Fruit fly (Drosophila melanogaster) whole organism, embryonic: Measurements from ENCODE around the gene eloF.

ENCODE experiments used
- ATbp ChIP-seq: fragments of 200-800 bp; sonication (Bioruptor generic); optimal IDR thresholded peaks from 2 replicates; lab custom pipeline; 2017; ENCODE audit warnings: missing biosample characterization, mild to moderate bottlenecking, missing genetic modification characterization, missing genetic modification reagents
- Awh ChIP-seq: fragments of 200-800 bp; sonication (Bioruptor generic); IDR thresholded peaks from 2 replicates; pipeline ENCODE4, ENCODE4 v1.3.6; 2022; ENCODE audit warnings: missing biosample characterization, missing genetic modification characterization
- BEAF-32 ChIP-seq: fragments of 200-800 bp; sonication (Bioruptor generic); optimal IDR thresholded peaks from 3 replicates; lab custom pipeline; 2017; ENCODE audit warnings: missing biosample characterization, missing genetic modification characterization, mild to moderate bottlenecking, moderate library complexity, missing genetic modification reagents
- CG10274 ChIP-seq: fragments of 200-800 bp; sonication (Bioruptor generic); optimal IDR thresholded peaks from 3 replicates; lab custom pipeline; 2017; ENCODE audit warnings: missing biosample characterization, mild to moderate bottlenecking, missing genetic modification characterization
- CG13123 ChIP-seq: fragments of 200-800 bp; sonication (Bioruptor generic); optimal IDR thresholded peaks from 2 replicates; lab custom pipeline; 2016; ENCODE audit warnings: missing biosample characterization, missing genetic modification characterization
- CG14441 ChIP-seq: fragments of 200-800 bp; sonication (Bioruptor generic); IDR thresholded peaks from 2 replicates; pipeline ENCODE4 v1.3.6; 2022; ENCODE audit warnings: missing biosample characterization, missing genetic modification characterization
- CG1529 ChIP-seq: fragments of 200-800 bp; sonication (Bioruptor generic); optimal IDR thresholded peaks from 3 replicates; lab custom pipeline; 2018; ENCODE audit warnings: missing biosample characterization, missing genetic modification characterization
- CG15696 ChIP-seq: fragments of 200-800 bp; sonication (Bioruptor generic); optimal IDR thresholded peaks from 2 replicates; lab custom pipeline; 2019; ENCODE audit warnings: missing biosample characterization, mild to moderate bottlenecking, missing genetic modification characterization, moderate library complexity
- CG1602 ChIP-seq: fragments of 200-800 bp; sonication (Bioruptor generic); optimal IDR thresholded peaks from 3 replicates; lab custom pipeline; 2016; ENCODE audit warnings: missing biosample characterization, missing genetic modification characterization
- CG1647 ChIP-seq: fragments of 200-800 bp; sonication (Bioruptor generic); optimal IDR thresholded peaks from 3 replicates; lab custom pipeline; 2016; ENCODE audit warnings: missing biosample characterization, missing genetic modification characterization
- CG18262 ChIP-seq: fragments of 200-800 bp; optimal IDR thresholded peaks from 3 replicates; lab custom pipeline; 2019; ENCODE audit warnings: missing biosample characterization, mild to moderate bottlenecking, missing genetic modification characterization, moderate library complexity
- CG18476 ChIP-seq: fragments of 200-800 bp; sonication (Bioruptor generic); optimal IDR thresholded peaks from 2 replicates; lab custom pipeline; 2016; ENCODE audit warnings: missing biosample characterization, mild to moderate bottlenecking, missing genetic modification characterization
- CG2116 ChIP-seq: fragments of 200-800 bp; sonication (Bioruptor generic); optimal IDR thresholded peaks from 3 replicates; lab custom pipeline; 2018; ENCODE audit warnings: missing biosample characterization, mild to moderate bottlenecking, missing genetic modification characterization
- CG2120 ChIP-seq: fragments of 200-800 bp; sonication (Bioruptor generic); optimal IDR thresholded peaks from 3 replicates; lab custom pipeline; 2016; ENCODE audit warnings: missing biosample characterization, missing genetic modification characterization
- CG2875 ChIP-seq: fragments of 200-800 bp; sonication (Bioruptor generic); optimal IDR thresholded peaks from 2 replicates; lab custom pipeline; 2017; ENCODE audit warnings: missing biosample characterization, mild to moderate bottlenecking, missing genetic modification characterization, missing genetic modification reagents
- CG30020 ChIP-seq: fragments of 200-800 bp; optimal IDR thresholded peaks from 2 replicates; lab custom pipeline; 2019; ENCODE audit warnings: missing biosample characterization, mild to moderate bottlenecking, missing genetic modification characterization, moderate library complexity
- CG3281 ChIP-seq: fragments of 200-800 bp; sonication (Bioruptor generic); optimal IDR thresholded peaks from 3 replicates; lab custom pipeline; 2017; ENCODE audit warnings: missing biosample characterization, mild to moderate bottlenecking, missing genetic modification characterization
- CG33557 ChIP-seq: fragments of 200-800 bp; sonication (Bioruptor generic); optimal IDR thresholded peaks from 2 replicates; lab custom pipeline; 2019; ENCODE audit warnings: missing biosample characterization, mild to moderate bottlenecking, missing genetic modification characterization, moderate library complexity
- CG4282 ChIP-seq: fragments of 200-800 bp; sonication (Bioruptor generic); optimal IDR thresholded peaks from 2 replicates; lab custom pipeline; 2016; ENCODE audit warnings: missing biosample characterization, missing genetic modification characterization
- CG4820 ChIP-seq: fragments of 200-800 bp; sonication (Bioruptor generic); optimal IDR thresholded peaks from 3 replicates; lab custom pipeline; 2016; ENCODE audit warnings: missing biosample characterization, missing genetic modification characterization
- CG7357 ChIP-seq: fragments of 200-800 bp; sonication (Bioruptor generic); IDR thresholded peaks from 3 replicates; pipeline ENCODE4 v1.3.6; 2022; ENCODE audit warnings: missing biosample characterization, missing genetic modification characterization
- CG7928 ChIP-seq: fragments of 200-800 bp; sonication (Bioruptor generic); optimal IDR thresholded peaks from 2 replicates; lab custom pipeline; 2017; ENCODE audit warnings: missing biosample characterization, mild to moderate bottlenecking, missing genetic modification characterization
- D ChIP-seq, 2 experiments: fragments of 200-800 bp in 1 of 2; fragments of >200 bp in 1 of 2; sonication (Bioruptor generic) in 1 of 2; optimal IDR thresholded peaks; 2 replicates in 1 of 2; 3 replicates in 1 of 2; lab custom pipeline; 2017; ENCODE audit warnings: mild to moderate bottlenecking in 1 of 2, missing biosample characterization in 1 of 2, missing genetic modification characterization in 1 of 2, missing genetic modification reagents in 1 of 2
- Ets65A ChIP-seq: fragments of 200-800 bp; sonication (Bioruptor generic); peaks from one replicate; lab custom pipeline; 2016; ENCODE audit warnings: missing biosample characterization, missing genetic modification characterization
- NC2α ChIP-seq: fragments of 200-800 bp; sonication (Bioruptor generic); optimal IDR thresholded peaks from 2 replicates; lab custom pipeline; 2016; ENCODE audit warnings: missing biosample characterization, missing genetic modification characterization
- Nf-YA ChIP-seq: fragments of 200-800 bp; sonication (Bioruptor generic); IDR thresholded peaks from 2 replicates; pipeline ENCODE4 v1.3.6; 2022; ENCODE audit warnings: missing biosample characterization, missing genetic modification characterization
- NfI ChIP-seq: fragments of 200-800 bp; sonication (Bioruptor generic); optimal IDR thresholded peaks from 3 replicates; lab custom pipeline; 2018; ENCODE audit warnings: missing biosample characterization, mild to moderate bottlenecking, missing genetic modification characterization, moderate library complexity
- Scr ChIP-seq: fragments of 200-800 bp; sonication (Bioruptor generic); IDR thresholded peaks from 2 replicates; pipeline ENCODE4 v1.3.6; 2022; ENCODE audit warnings: missing biosample characterization, missing genetic modification characterization; ENCODE audit not compliant: partially characterized antibody
- Xbp1 ChIP-seq: fragments of 200-800 bp; sonication (Bioruptor generic); optimal IDR thresholded peaks from 3 replicates; lab custom pipeline; 2016; ENCODE audit warnings: missing biosample characterization, mild to moderate bottlenecking, missing genetic modification characterization
- abd-A ChIP-seq: fragments of 200-800 bp; sonication (Bioruptor generic); optimal IDR thresholded peaks from 3 replicates; lab custom pipeline; 2019; ENCODE audit warnings: missing biosample characterization, mild to moderate bottlenecking, missing genetic modification characterization, moderate library complexity
- caup ChIP-seq: fragments of 200-800 bp; sonication (Bioruptor generic); optimal IDR thresholded peaks from 3 replicates; lab custom pipeline; 2017; ENCODE audit warnings: missing biosample characterization, mild to moderate bottlenecking, missing genetic modification characterization, moderate library complexity; ENCODE audit not compliant: severe bottlenecking
- chif ChIP-seq, 2 experiments: fragments of 200-800 bp; sonication (Bioruptor generic); optimal IDR thresholded peaks; 3 replicates each; lab custom pipeline; 2016; ENCODE audit warnings: missing biosample characterization in 2 of 2, missing genetic modification characterization in 2 of 2
- crc ChIP-seq: fragments of 200-800 bp; sonication (Bioruptor generic); optimal IDR thresholded peaks from 2 replicates; lab custom pipeline; 2016; ENCODE audit warnings: missing biosample characterization, missing genetic modification characterization
- crp ChIP-seq, 2 experiments: fragments of 200-800 bp; sonication (Bioruptor generic); optimal IDR thresholded peaks; 2 replicates in 1 of 2; 3 replicates in 1 of 2; lab custom pipeline; 2017; ENCODE audit warnings: missing biosample characterization in 2 of 2, missing genetic modification characterization in 2 of 2, mild to moderate bottlenecking in 1 of 2, moderate library complexity in 1 of 2
- dpn ChIP-seq, 2 experiments: fragments of 200-800 bp; sonication (Bioruptor generic); optimal IDR thresholded peaks; 3 replicates each; lab custom pipeline; 2016; ENCODE audit warnings: missing biosample characterization in 2 of 2, missing genetic modification characterization in 2 of 2
- esg ChIP-seq: fragments of 200-800 bp; sonication (Bioruptor generic); conservative IDR thresholded peaks from 2 replicates; pipeline ENCODE4 v1.3.6; 2022; ENCODE audit warnings: missing biosample characterization, missing genetic modification characterization
- eyg ChIP-seq: fragments of 200-800 bp; sonication (Bioruptor generic); optimal IDR thresholded peaks from 3 replicates; lab custom pipeline; 2016; ENCODE audit warnings: missing biosample characterization, missing genetic modification characterization
- gro ChIP-seq: fragments of 200-800 bp; sonication (Bioruptor generic); optimal IDR thresholded peaks from 2 replicates; lab custom pipeline; 2016; ENCODE audit warnings: missing biosample characterization, missing genetic modification characterization
- ham ChIP-seq: fragments of 200-800 bp; sonication (Bioruptor generic); IDR thresholded peaks from 2 replicates; pipeline ENCODE4 v1.3.6; 2022; ENCODE audit warnings: missing biosample characterization, missing genetic modification characterization
- jumu ChIP-seq: fragments of 200-800 bp; sonication (Bioruptor generic); optimal IDR thresholded peaks from 3 replicates; lab custom pipeline; 2016; ENCODE audit warnings: missing biosample characterization, missing genetic modification characterization
- ken ChIP-seq: fragments of 200-800 bp; sonication (Bioruptor generic); IDR thresholded peaks from 3 replicates; pipeline ENCODE4 v1.3.6; 2022; ENCODE audit warnings: missing biosample characterization, missing genetic modification characterization
- ro ChIP-seq: fragments of 200-800 bp; sonication (Bioruptor generic); IDR thresholded peaks from 2 replicates; pipeline ENCODE4 v1.3.6; 2022; ENCODE audit warnings: missing biosample characterization, missing genetic modification characterization
- schlank ChIP-seq: fragments of 200-800 bp; sonication (Bioruptor generic); optimal IDR thresholded peaks from 2 replicates; lab custom pipeline; 2018; ENCODE audit warnings: missing biosample characterization, mild to moderate bottlenecking, missing genetic modification characterization
- sd ChIP-seq: fragments of 200-800 bp; sonication (Bioruptor generic); optimal IDR thresholded peaks from 3 replicates; lab custom pipeline; 2018; ENCODE audit warnings: missing biosample characterization, mild to moderate bottlenecking, missing genetic modification characterization, moderate library complexity
- so ChIP-seq: fragments of 200-800 bp; sonication (Bioruptor generic); IDR thresholded peaks from 3 replicates; pipeline ENCODE4 v1.3.6; 2022; ENCODE audit warnings: missing biosample characterization, missing genetic modification characterization
- tap ChIP-seq: fragments of 200-800 bp; optimal IDR thresholded peaks from 3 replicates; lab custom pipeline; 2019; ENCODE audit warnings: missing biosample characterization, mild to moderate bottlenecking, missing genetic modification characterization, moderate library complexity
- toy ChIP-seq: fragments of 200-800 bp; sonication (Bioruptor generic); IDR thresholded peaks from 2 replicates; pipeline ENCODE4 v1.3.6; 2022; ENCODE audit warnings: missing biosample characterization, missing genetic modification characterization
- trem ChIP-seq: fragments of 200-800 bp; optimal IDR thresholded peaks from 3 replicates; lab custom pipeline; 2019; ENCODE audit warnings: missing biosample characterization, mild to moderate bottlenecking, missing genetic modification characterization, moderate library complexity
- trh ChIP-seq: fragments of 200-800 bp; sonication (Bioruptor generic); optimal IDR thresholded peaks from 2 replicates; lab custom pipeline; 2016; ENCODE audit warnings: missing biosample characterization, missing genetic modification characterization
- yki ChIP-seq: fragments of >200 bp; optimal IDR thresholded peaks from 3 replicates; lab custom pipeline; 2018

Gene eloF

dm6 chr3R:9777941-9778360, 36.0 kb upstream of the eloF start, which contains the start of gene RpS29 (continued):
- TF ChIP-seq crp (GFP tag; optimal IDR thresholded peaks at IDR 0.05; lab: Kevin White, UChicago), result peak in 1 of 2 experiments; percentile 50
- TF ChIP-seq ken (GFP tag; lab: Robert Waterston, UW), result peak; percentile 92
- TF ChIP-seq sd (tag; lab: Kevin White, UChicago), result peak; percentile 44
- TF ChIP-seq BEAF-32 (GFP tag; lab: Kevin White, UChicago), result peak; percentile 98
- no peak for TF ChIP-seq so
- peak; percentile 77 for TF ChIP-seq CG14441
- peak; percentile 67 for TF ChIP-seq CG33557
- no peak for TF ChIP-seq Awh
- peak; percentile 59 for TF ChIP-seq Nf-YA
- TF ChIP-seq CG2875 (GFP tag; lab: Kevin White, UChicago), result peak; percentile 43
- TF ChIP-seq CG1647 (GFP tag; lab: Kevin White, UChicago), result peak; percentile 84
- TF ChIP-seq ham (GFP tag; lab: Robert Waterston, UW), result no peak
- peak; percentile 99 for TF ChIP-seq Ets65A (GFP tag; lab: Kevin White, UChicago)
- peak; percentile 10 for TF ChIP-seq ATbp (GFP tag; lab: Kevin White, UChicago)
- TF ChIP-seq crc (GFP tag; lab: Kevin White, UChicago), result peak; percentile 69
- TF ChIP-seq NfI (GFP tag; lab: Kevin White, UChicago), result peak; percentile 87
- TF ChIP-seq CG1529 (GFP tag; lab: Kevin White, UChicago), result peak; percentile 32
- peak; percentile 98 for TF ChIP-seq CG2116 (GFP tag; lab: Kevin White, UChicago)
- peak; percentile 53 for TF ChIP-seq NC2α
- TF ChIP-seq chif (GFP tag; optimal IDR thresholded peaks at IDR 0.05; lab: Kevin White, UChicago), result peak; percentile 57 to 70
- TF ChIP-seq eyg (GFP tag; lab: Kevin White, UChicago), result peak; percentile 70
- peak; percentile 18 for TF ChIP-seq CG18476 (GFP tag; lab: Kevin White, UChicago)
- peak; percentile 88 for TF ChIP-seq jumu (GFP tag; lab: Kevin White, UChicago)
- peak; percentile 47 for TF ChIP-seq CG10274 (GFP tag; lab: Kevin White, UChicago)
- TF ChIP-seq CG2120 (GFP tag; lab: Kevin White, UChicago), result peak; percentile 90
- TF ChIP-seq CG15696, result peak; percentile 58
- TF ChIP-seq CG4282 (GFP tag; lab: Kevin White, UChicago), result peak; percentile 84
- peak; percentile 91 for TF ChIP-seq Scr (GFP tag; lab: Robert Waterston, UW)
- peak; percentile 92 for TF ChIP-seq gro
- peak; percentile 85 for TF ChIP-seq CG3281 (GFP tag; lab: Kevin White, UChicago)
- TF ChIP-seq CG4820 (GFP tag; lab: Kevin White, UChicago), result peak; percentile 52
- TF ChIP-seq schlank (tag; lab: Kevin White, UChicago), result peak; percentile 85
- TF ChIP-seq caup, result peak; percentile 92
- peak; percentile 86 to 90 for TF ChIP-seq dpn (GFP tag; optimal IDR thresholded peaks at IDR 0.05; lab: Kevin White, UChicago)
- TF ChIP-seq esg (GFP tag; lab: Robert Waterston, UW), result peak; percentile 31; the same call in 1 of the 2 replicates
- TF ChIP-seq toy (GFP tag; lab: Robert Waterston, UW), result peak; percentile 51; the same call in 1 of the 2 replicates
- peak; percentile 38 for TF ChIP-seq tap (tag; lab: Kevin White, UChicago)
- peak; percentile 44 for TF ChIP-seq CG30020
- no peak for TF ChIP-seq CG7357 (GFP tag; lab: Robert Waterston, UW)
- peak; percentile 74 for TF ChIP-seq CG7928 (GFP tag; lab: Kevin White, UChicago)
- no peak for TF ChIP-seq D (optimal IDR thresholded peaks at IDR 0.05; lab: Kevin White, UChicago)
- TF ChIP-seq D (GFP tag; optimal IDR thresholded peaks at IDR 0.05; lab: Kevin White, UChicago), result peak; percentile 60
- TF ChIP-seq CG18262 (tag; lab: Kevin White, UChicago), result peak; percentile 47
- peak; percentile 74 for TF ChIP-seq CG13123 (GFP tag; lab: Kevin White, UChicago)
- TF ChIP-seq yki (lab: Kevin White, UChicago), result no peak
- TF ChIP-seq trem (tag; lab: Kevin White, UChicago), result peak; percentile 92
- TF ChIP-seq trh (GFP tag; lab: Kevin White, UChicago), result peak; percentile 53
- peak; percentile 54; the same call in 1 of the 2 replicates for TF ChIP-seq ro (GFP tag; lab: Robert Waterston, UW)
- TF ChIP-seq CG1602 (GFP tag; lab: Kevin White, UChicago), result peak; percentile 64
- TF ChIP-seq abd-A (tag; lab: Kevin White, UChicago), result no peak
- TF ChIP-seq Xbp1, result peak; percentile 85
